Fruit fly (Drosophila melanogaster) whole organism, prepupa: Measurements from ENCODE around the gene Pfdn1.

ENCODE experiments used
- CG6792 ChIP-seq: fragments of 200-800 bp; sonication (Bioruptor generic); optimal IDR thresholded peaks from 3 replicates; lab custom pipeline; 2016; ENCODE audit warnings: missing biosample characterization, missing genetic modification characterization
- CG6808 ChIP-seq: fragments of 200-800 bp; sonication (Bioruptor generic); optimal IDR thresholded peaks from 3 replicates; lab custom pipeline; 2017; ENCODE audit warnings: missing biosample characterization, missing genetic modification characterization, mild to moderate bottlenecking, moderate library complexity, missing genetic modification reagents
- spab ChIP-seq: fragments of 200-800 bp; sonication (Bioruptor generic); optimal IDR thresholded peaks from 2 replicates; lab custom pipeline; 2017; ENCODE audit warnings: missing biosample characterization, mild to moderate bottlenecking, missing genetic modification characterization, missing genetic modification reagents
- vri ChIP-seq: fragments of 200-800 bp; sonication (Bioruptor generic); optimal IDR thresholded peaks from 3 replicates; lab custom pipeline; 2016; ENCODE audit warnings: missing biosample characterization, mild to moderate bottlenecking, missing genetic modification characterization

- TF ChIP-seq vri (GFP tag; lab: Kevin White, UChicago): no peak
- TF ChIP-seq spab (GFP tag; lab: Kevin White, UChicago): no peak
- no peak for TF ChIP-seq CG6808 (GFP tag; lab: Kevin White, UChicago)
- TF ChIP-seq CG6792 (GFP tag; lab: Kevin White, UChicago): no peak
Observed at dm6 chr2L:6034344-6034743, 34.5 kb upstream of the Pfdn1 start, which contains the start of gene CG9109.
